Worm (Caenorhabditis elegans): Measurements from ENCODE around the gene R03G8.1.

Gene R03G8.1

ce11 chrX:13122191-13122590, 37.8 kb downstream of the R03G8.1 start, which contains the start of gene snx-17:
snx-17 (minus strand) TSS chrX:13122291.
- TF ChIP-seq hmg-4 (GFP tag; optimal IDR thresholded peaks at IDR 0.05) (no peak), B0310.2 (tag; optimal IDR thresholded peaks at IDR 0.05) (no peak), flt-1 (GFP tag; IDR thresholded peaks at IDR 0.05) (no peak), ceh-36 (tag; optimal IDR thresholded peaks at IDR 0.05) (no peak), tra-4 (tag; optimal IDR thresholded peaks at IDR 0.05) (no peak), ceh-13 (GFP tag; optimal IDR thresholded peaks at IDR 0.05) (no peak), aly-1 (tag; optimal IDR thresholded peaks at IDR 0.05) (no peak)

ce11 chrX:13126420-13126819, 42.0 kb downstream of the R03G8.1 start, which contains the start of gene F17H10.4:
F17H10.4 (minus strand) TSS chrX:13126520.
- TF ChIP-seq flt-1 (GFP tag; IDR thresholded peaks at IDR 0.05), result no peak
- no peak for TF ChIP-seq tbx-11 (GFP tag; IDR thresholded peaks at IDR 0.05)
- no peak for TF ChIP-seq sea-1 (GFP tag; conservative IDR thresholded peaks at IDR 0.05)
- TF ChIP-seq ama-1 (optimal IDR thresholded peaks at IDR 0.05), result no peak
- TF ChIP-seq B0310.2 (tag; optimal IDR thresholded peaks at IDR 0.05), result no peak
- no peak for TF ChIP-seq aly-1 (tag; optimal IDR thresholded peaks at IDR 0.05)
- TF ChIP-seq hmbx-1 (tag; optimal IDR thresholded peaks at IDR 0.05), result no peak
- no peak for TF ChIP-seq F13C5.2 (tag; optimal IDR thresholded peaks at IDR 0.05)
- TF ChIP-seq scrt-1 (GFP tag; IDR thresholded peaks at IDR 0.05), result no peak
- no peak for TF ChIP-seq tra-4 (tag; optimal IDR thresholded peaks at IDR 0.05)
- TF ChIP-seq hmg-4 (GFP tag; optimal IDR thresholded peaks at IDR 0.05), result no peak
- TF ChIP-seq tbx-37 (GFP tag; conservative IDR thresholded peaks at IDR 0.05), result no peak
- no peak for TF ChIP-seq pes-1 (GFP tag; IDR thresholded peaks at IDR 0.05)
- TF ChIP-seq ceh-36 (tag; optimal IDR thresholded peaks at IDR 0.05), result no peak
- TF ChIP-seq hnd-1 (tag; optimal IDR thresholded peaks at IDR 0.05), result no peak
- no peak for TF ChIP-seq ets-7 (tag; optimal IDR thresholded peaks at IDR 0.05)
- TF ChIP-seq ceh-13 (GFP tag; optimal IDR thresholded peaks at IDR 0.05), result no peak

ce11 chrX:13129949-13130348, 45.6 kb downstream of the R03G8.1 start, which contains the start of gene spin-3:
spin-3 (plus strand) TSS chrX:13130249.
- no peak for TF ChIP-seq tra-4 (tag; optimal IDR thresholded peaks at IDR 0.05)
- TF ChIP-seq flt-1 (GFP tag; IDR thresholded peaks at IDR 0.05), result no peak
- TF ChIP-seq ets-7 (tag; optimal IDR thresholded peaks at IDR 0.05), result no peak
- no peak for TF ChIP-seq tbx-11 (GFP tag; IDR thresholded peaks at IDR 0.05)
- no peak for TF ChIP-seq aly-1 (tag; optimal IDR thresholded peaks at IDR 0.05)
- no peak for TF ChIP-seq B0310.2 (tag; optimal IDR thresholded peaks at IDR 0.05)
- no peak for TF ChIP-seq hmbx-1 (tag; optimal IDR thresholded peaks at IDR 0.05)
- TF ChIP-seq F13C5.2 (tag; optimal IDR thresholded peaks at IDR 0.05), result no peak
- no peak for TF ChIP-seq hmg-4 (GFP tag; optimal IDR thresholded peaks at IDR 0.05)
- TF ChIP-seq ceh-13 (GFP tag; optimal IDR thresholded peaks at IDR 0.05), result no peak
- no peak for TF ChIP-seq sea-1 (GFP tag; conservative IDR thresholded peaks at IDR 0.05)
- TF ChIP-seq scrt-1 (GFP tag; IDR thresholded peaks at IDR 0.05), result no peak
- no peak for TF ChIP-seq ceh-36 (tag; optimal IDR thresholded peaks at IDR 0.05)
- TF ChIP-seq hnd-1 (tag; optimal IDR thresholded peaks at IDR 0.05), result no peak
- no peak for TF ChIP-seq ama-1 (optimal IDR thresholded peaks at IDR 0.05)
- no peak for TF ChIP-seq tbx-37 (GFP tag; conservative IDR thresholded peaks at IDR 0.05)
- TF ChIP-seq pes-1 (GFP tag; IDR thresholded peaks at IDR 0.05), result no peak

ce11 chrX:13134807-13135206, 50.4 kb downstream of the R03G8.1 start, which contains the start of gene F09A5.2:
F09A5.2 (plus strand) TSS chrX:13135107.
- TF ChIP-seq F13C5.2 (tag; optimal IDR thresholded peaks at IDR 0.05), result no peak
- TF ChIP-seq ama-1 (optimal IDR thresholded peaks at IDR 0.05), result no peak
- no peak for TF ChIP-seq B0310.2 (tag; optimal IDR thresholded peaks at IDR 0.05)
- TF ChIP-seq hmbx-1 (tag; optimal IDR thresholded peaks at IDR 0.05), result no peak
- TF ChIP-seq aly-1 (tag; optimal IDR thresholded peaks at IDR 0.05), result no peak
- TF ChIP-seq hnd-1 (tag; optimal IDR thresholded peaks at IDR 0.05), result no peak
- no peak for TF ChIP-seq ceh-13 (GFP tag; optimal IDR thresholded peaks at IDR 0.05)
- no peak for TF ChIP-seq hmg-4 (GFP tag; optimal IDR thresholded peaks at IDR 0.05)
- TF ChIP-seq pes-1 (GFP tag; IDR thresholded peaks at IDR 0.05), result no peak
- no peak for TF ChIP-seq tbx-37 (GFP tag; conservative IDR thresholded peaks at IDR 0.05)
